Fruit fly (Drosophila melanogaster) whole organism, pupa: Measurements from ENCODE around the gene nullo.

Experiments used
- CG10348 ChIP-seq: fragments of 200-800 bp; sonication (Bioruptor generic); IDR thresholded peaks from 2 replicates; pipeline ENCODE4 v1.3.6; 2022; ENCODE audit warnings: missing biosample characterization, missing genetic modification characterization
- CG12605 ChIP-seq: fragments of 200-800 bp; sonication (Bioruptor generic); IDR thresholded peaks from 2 replicates; pipeline ENCODE4 v1.3.6; 2022; ENCODE audit warnings: missing biosample characterization, missing genetic modification characterization
- CG13204 ChIP-seq: fragments of 200-800 bp; sonication (Bioruptor generic); optimal IDR thresholded peaks from 2 replicates; lab custom pipeline; 2018; ENCODE audit warnings: missing biosample characterization, mild to moderate bottlenecking, missing genetic modification characterization, moderate library complexity
- CG14655 ChIP-seq: fragments of 200-800 bp; sonication (Bioruptor generic); optimal IDR thresholded peaks from 3 replicates; lab custom pipeline; 2017; ENCODE audit warnings: mild to moderate bottlenecking, missing biosample characterization, missing genetic modification reagents, missing genetic modification characterization
- CG15710 ChIP-seq: fragments of 200-800 bp; sonication (Bioruptor generic); optimal IDR thresholded peaks from 2 replicates; lab custom pipeline; 2018; ENCODE audit warnings: missing biosample characterization, mild to moderate bottlenecking, missing genetic modification characterization, moderate library complexity
- CG17806 ChIP-seq: fragments of 200-800 bp; sonication (Bioruptor generic); optimal IDR thresholded peaks from 2 replicates; lab custom pipeline; 2018; ENCODE audit warnings: missing biosample characterization, mild to moderate bottlenecking, missing genetic modification characterization, moderate library complexity
- CG32121 ChIP-seq: fragments of 200-800 bp; sonication (Bioruptor generic); IDR thresholded peaks from 2 replicates; pipeline ENCODE4 v1.3.6; 2022; ENCODE audit warnings: missing biosample characterization, missing genetic modification characterization
- CG34367 ChIP-seq: fragments of 200-800 bp; sonication (Bioruptor generic); optimal IDR thresholded peaks from 2 replicates; lab custom pipeline; 2018; ENCODE audit warnings: missing biosample characterization, mild to moderate bottlenecking, missing genetic modification characterization
- CG4496 ChIP-seq: fragments of 200-800 bp; sonication (Bioruptor generic); IDR thresholded peaks from 3 replicates; pipeline ENCODE4 v1.3.6; 2022; ENCODE audit warnings: missing biosample characterization, missing genetic modification characterization
- CG8159 ChIP-seq: fragments of 200-800 bp; sonication (Bioruptor generic); optimal IDR thresholded peaks from 3 replicates; lab custom pipeline; 2018; ENCODE audit warnings: missing biosample characterization, mild to moderate bottlenecking, missing genetic modification characterization, moderate library complexity
- CG8301 ChIP-seq: fragments of 200-800 bp; sonication (Bioruptor generic); optimal IDR thresholded peaks from 2 replicates; lab custom pipeline; 2018; ENCODE audit warnings: missing biosample characterization, mild to moderate bottlenecking, missing genetic modification characterization
- CG9948 ChIP-seq: fragments of 200-800 bp; sonication (Bioruptor generic); optimal IDR thresholded peaks from 2 replicates; lab custom pipeline; 2018; ENCODE audit warnings: missing biosample characterization, mild to moderate bottlenecking, missing genetic modification characterization, moderate library complexity
- D1 ChIP-seq: fragments of 200-800 bp; sonication (Bioruptor generic); optimal IDR thresholded peaks from 2 replicates; lab custom pipeline; 2018; ENCODE audit warnings: missing biosample characterization, mild to moderate bottlenecking, missing genetic modification characterization, moderate library complexity
- EcR ChIP-seq: fragments of 200-800 bp; sonication (Bioruptor generic); optimal IDR thresholded peaks from 3 replicates; lab custom pipeline; 2019; ENCODE audit warnings: missing biosample characterization, missing genetic modification characterization, mild to moderate bottlenecking, moderate library complexity, missing genetic modification reagents
- Ets98B ChIP-seq: fragments of 200-800 bp; sonication (Bioruptor generic); IDR thresholded peaks from 2 replicates; pipeline ENCODE4 v1.3.6; 2022; ENCODE audit warnings: missing biosample characterization, missing genetic modification characterization
- Pif1A ChIP-seq: fragments of 200-800 bp; sonication (Bioruptor generic); optimal IDR thresholded peaks from 3 replicates; lab custom pipeline; 2016; ENCODE audit warnings: missing biosample characterization, missing genetic modification characterization
- Pif1B ChIP-seq: fragments of 200-800 bp; sonication (Bioruptor generic); optimal IDR thresholded peaks from 3 replicates; lab custom pipeline; 2016; ENCODE audit warnings: missing biosample characterization, missing genetic modification characterization
- Snoo ChIP-seq: fragments of 200-800 bp; sonication (Bioruptor generic); optimal IDR thresholded peaks from 3 replicates; lab custom pipeline; 2017; ENCODE audit warnings: missing biosample characterization, mild to moderate bottlenecking, missing genetic modification characterization, inconsistent platforms
- fd96Ca ChIP-seq: fragments of 200-800 bp; sonication (Bioruptor generic); IDR thresholded peaks from 3 replicates; pipeline ENCODE4 v1.3.6; 2022; ENCODE audit warnings: missing biosample characterization, missing genetic modification characterization
- gl ChIP-seq: fragments of 200-800 bp; sonication (Bioruptor generic); optimal IDR thresholded peaks from 2 replicates; lab custom pipeline; 2018; ENCODE audit warnings: missing biosample characterization, mild to moderate bottlenecking, missing genetic modification characterization
- rn ChIP-seq: fragments of 200-800 bp; sonication (Bioruptor generic); IDR thresholded peaks from 2 replicates; pipeline ENCODE4 v1.3.6; 2022; ENCODE audit warnings: missing biosample characterization, missing genetic modification characterization

nullo gene

dm6 chrX:7058973-7059372 is 9.7 kb downstream of the nullo start:
- TF ChIP-seq fd96Ca (GFP tag; lab: Robert Waterston, UW) (no peak), CG34367 (tag; lab: Kevin White, UChicago) (no peak), CG14655 (GFP tag; lab: Kevin White, UChicago) (no peak), Pif1B (GFP tag; lab: Kevin White, UChicago) (no peak), CG8301 (no peak), CG15710 (tag; lab: Kevin White, UChicago) (no peak), CG13204 (no peak), CG10348 (no peak), CG12605 (no peak), CG9948 (no peak), CG8159 (tag; lab: Kevin White, UChicago) (no peak)

DNA sequence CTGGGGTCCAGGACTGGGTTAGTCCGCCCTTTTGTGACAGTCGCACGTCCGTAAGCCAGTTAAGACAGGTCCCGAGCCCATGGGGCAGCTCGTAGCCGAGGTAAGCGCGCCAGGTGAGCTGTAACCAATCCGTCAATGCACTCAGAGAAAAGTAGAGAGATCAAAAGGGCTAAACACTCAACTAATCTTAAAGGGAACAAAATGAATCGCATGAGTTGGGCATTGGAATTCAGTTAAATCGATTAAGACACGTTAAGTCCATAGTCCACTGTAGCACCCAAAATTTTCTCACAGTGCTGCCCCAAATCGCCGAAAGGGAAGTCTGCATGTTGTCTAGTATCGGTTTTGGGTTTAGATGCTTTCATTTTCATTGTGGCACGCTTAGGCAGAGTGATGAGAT is 14.3 kb downstream of the nullo start:
- no peak for TF ChIP-seq Ets98B
- no peak for TF ChIP-seq CG13204
- no peak for TF ChIP-seq CG15710 (tag; lab: Kevin White, UChicago)
- TF ChIP-seq fd96Ca (GFP tag; lab: Robert Waterston, UW): no peak
- no peak for TF ChIP-seq D1 (tag; lab: Kevin White, UChicago)
- TF ChIP-seq CG10348: no peak
- no peak for TF ChIP-seq CG8301
- TF ChIP-seq CG4496 (GFP tag; lab: Robert Waterston, UW): no peak
- TF ChIP-seq CG34367 (tag; lab: Kevin White, UChicago): no peak

DNA sequence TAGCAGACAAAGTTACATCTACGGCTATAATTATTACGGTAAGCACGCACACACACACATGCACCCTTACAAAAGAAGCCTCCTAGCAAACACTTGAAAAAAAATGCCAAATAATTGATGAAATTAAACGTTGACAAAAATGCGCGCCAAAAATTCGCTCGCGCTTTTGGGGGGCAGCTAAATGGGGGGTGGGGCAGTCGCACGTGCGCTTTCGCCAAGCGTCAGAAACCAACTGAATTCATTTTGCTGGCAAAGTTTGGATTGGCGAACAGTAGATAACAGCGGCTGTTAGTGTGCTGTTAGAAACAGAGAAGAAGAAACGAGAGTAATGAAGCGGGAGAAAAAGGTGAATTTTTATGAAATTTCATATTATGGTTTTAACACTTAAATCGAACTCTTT is 16.6 kb downstream of the nullo start, which contains the start of gene CG12541:
Gene CG12541 (minus strand): TSS at position 218 of the 400 bp plus-strand sequence.
- TF ChIP-seq CG17806 (tag; lab: Kevin White, UChicago) (no peak), CG32121 (GFP tag; lab: Robert Waterston, UW) (no peak), fd96Ca (GFP tag; lab: Robert Waterston, UW) (no peak), CG14655 (GFP tag; lab: Kevin White, UChicago) (no peak), CG4496 (GFP tag; lab: Robert Waterston, UW) (no peak), Pif1B (GFP tag; lab: Kevin White, UChicago) (no peak), Snoo (tag; lab: Kevin White, UChicago) (no peak), CG10348 (no peak), CG34367 (tag; lab: Kevin White, UChicago) (no peak), CG12605 (no peak), CG9948 (no peak), CG15710 (tag; lab: Kevin White, UChicago) (no peak), gl (tag; lab: Kevin White, UChicago) (no peak), CG13204 (no peak)

dm6 chrX:7066608-7067007 is 17.3 kb downstream of the nullo start:
- TF ChIP-seq CG8301 (no peak), CG10348 (no peak), CG13204 (no peak), CG15710 (tag; lab: Kevin White, UChicago) (no peak), CG4496 (GFP tag; lab: Robert Waterston, UW) (no peak), CG34367 (tag; lab: Kevin White, UChicago) (no peak), CG8159 (tag; lab: Kevin White, UChicago) (no peak), rn (GFP tag; lab: Robert Waterston, UW) (no peak), fd96Ca (GFP tag; lab: Robert Waterston, UW) (no peak), Pif1B (GFP tag; lab: Kevin White, UChicago) (no peak)

DNA sequence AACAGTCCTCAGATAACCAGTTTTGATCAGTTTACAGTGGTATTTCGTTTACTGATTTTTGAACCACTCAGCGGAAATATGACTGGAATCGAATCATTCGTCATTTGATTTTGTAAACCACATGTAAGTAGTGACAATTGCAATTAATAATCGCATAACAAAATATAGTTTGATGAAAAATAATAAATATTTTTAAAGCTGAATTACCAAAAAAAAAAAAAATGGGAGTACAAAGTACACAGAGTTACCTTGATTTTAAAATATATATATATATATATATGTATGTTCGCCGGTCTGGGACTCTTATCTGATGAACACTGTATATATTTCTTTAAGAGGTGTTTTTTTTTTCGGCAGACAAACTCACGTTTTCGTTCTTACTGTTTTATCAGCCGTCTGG is 18.0 kb downstream of the nullo start:
- TF ChIP-seq CG10348 (no peak), CG17806 (tag; lab: Kevin White, UChicago) (no peak), CG9948 (no peak), Pif1A (no peak), CG8301 (no peak), CG14655 (GFP tag; lab: Kevin White, UChicago) (no peak), Snoo (tag; lab: Kevin White, UChicago) (peak; percentile 3), CG4496 (GFP tag; lab: Robert Waterston, UW) (no peak), EcR (GFP tag; lab: Kevin White, UChicago) (no peak)

dm6 chrX:7068088-7068487 is 18.8 kb downstream of the nullo start:
- TF ChIP-seq CG32121 (GFP tag; lab: Robert Waterston, UW) (no peak), CG34367 (tag; lab: Kevin White, UChicago) (no peak), gl (tag; lab: Kevin White, UChicago) (no peak)
- TF ChIP-seq, all 21 proteins: peak for 0

dm6 chrX:7069011-7069463 is 19.8 kb downstream of the nullo start, which contains the start of gene CG4607:
Gene CG4607 (plus strand): TSS chrX:7069413.
- TF ChIP-seq EcR (GFP tag; lab: Kevin White, UChicago) (no peak), CG10348 (no peak), CG34367 (tag; lab: Kevin White, UChicago) (no peak)
